Fruit fly (Drosophila melanogaster) whole organism, wandering third instar larva: ENCODE measurements around the gene y.

Experiments
- CG9705 ChIP-seq: fragments of 200-800 bp; sonication (Bioruptor generic); optimal IDR thresholded peaks from 2 replicates; lab custom pipeline; 2018; ENCODE audit warnings: missing biosample characterization, mild to moderate bottlenecking, missing genetic modification characterization
- GATAd ChIP-seq: sonication (Bioruptor generic); optimal IDR thresholded peaks from 2 replicates; lab custom pipeline; 2016; ENCODE audit warnings: missing biosample characterization, missing genetic modification characterization
- Hr78 ChIP-seq: fragments of >200 bp; optimal IDR thresholded peaks from 2 replicates; lab custom pipeline; 2017; ENCODE audit warnings: missing biosample characterization, missing genetic modification characterization
- Myc ChIP-seq: fragments of >200 bp; optimal IDR thresholded peaks from 2 replicates; lab custom pipeline; 2017
- brk ChIP-seq: fragments of 200-800 bp; sonication (Bioruptor generic); optimal IDR thresholded peaks from 2 replicates; lab custom pipeline; 2016; ENCODE audit warnings: missing biosample characterization, mild to moderate bottlenecking, missing genetic modification characterization
- dl ChIP-seq, 2 experiments: fragments of 175-275, 200-275 bp in 1 of 2; fragments of 200-275 bp in 1 of 2; sonication (Bioruptor generic); optimal IDR thresholded peaks; lab custom pipeline; 2018; ENCODE audit warnings: mild to moderate bottlenecking in 2 of 2, missing biosample characterization in 2 of 2, missing genetic modification characterization in 2 of 2, moderate library complexity in 2 of 2; ENCODE audit not compliant: partially characterized antibody in 2 of 2, insufficient read depth in 1 of 2
- dmrt93B ChIP-seq: fragments of 200-800 bp; sonication (Bioruptor generic); optimal IDR thresholded peaks from 2 replicates; lab custom pipeline; 2018; ENCODE audit warnings: missing biosample characterization, mild to moderate bottlenecking, missing genetic modification characterization
- foxo ChIP-seq, 2 experiments: fragments of 200-800 bp; sonication (Bioruptor generic); optimal IDR thresholded peaks; 2 replicates in 1 of 2; 3 replicates in 1 of 2; lab custom pipeline; 2016 to 2017; ENCODE audit warnings: missing biosample characterization in 2 of 2, missing genetic modification characterization in 2 of 2
- fru ChIP-seq: fragments of 200-800 bp; sonication (Bioruptor generic); optimal IDR thresholded peaks from 3 replicates; lab custom pipeline; 2016; ENCODE audit warnings: missing biosample characterization, mild to moderate bottlenecking, missing genetic modification characterization
- h ChIP-seq: fragments of 200-800 bp; sonication (Bioruptor generic); optimal IDR thresholded peaks from 3 replicates; lab custom pipeline; 2016; ENCODE audit warnings: missing biosample characterization, mild to moderate bottlenecking, missing genetic modification characterization
- pan ChIP-seq: fragments of >200 bp; optimal IDR thresholded peaks from 2 replicates; lab custom pipeline; 2017
- psq ChIP-seq: fragments of 200-800 bp; sonication (Bioruptor generic); optimal IDR thresholded peaks from 3 replicates; lab custom pipeline; 2017; ENCODE audit warnings: missing biosample characterization, mild to moderate bottlenecking, missing genetic modification characterization, moderate library complexity
- sv ChIP-seq: fragments of 200-800 bp; sonication (Bioruptor generic); optimal IDR thresholded peaks from 3 replicates; lab custom pipeline; 2016; ENCODE audit warnings: missing biosample characterization, missing genetic modification characterization
- usp ChIP-seq: fragments of >200 bp; optimal IDR thresholded peaks from 2 replicates; lab custom pipeline; 2017; ENCODE audit warnings: missing biosample characterization, missing genetic modification characterization

- TF ChIP-seq dl (GFP tag; optimal IDR thresholded peaks at IDR 0.05; lab: Kevin White, UChicago; ENCODE audit: insufficient read depth in 1 of 2, partially characterized antibody in 2 of 2) (no peak), dmrt93B (GFP tag; lab: Kevin White, UChicago) (no peak), fru (no peak), Hr78 (GFP tag; lab: Kevin White, UChicago) (no peak), h (GFP tag; lab: Kevin White, UChicago) (no peak), brk (GFP tag; lab: Kevin White, UChicago) (no peak), pan (lab: Kevin White, UChicago) (no peak), CG9705 (GFP tag; lab: Kevin White, UChicago) (no peak), psq (GFP tag; lab: Kevin White, UChicago) (no peak), sv (GFP tag; lab: Kevin White, UChicago) (no peak), usp (GFP tag; lab: Kevin White, UChicago) (no peak), GATAd (GFP tag; lab: Kevin White, UChicago) (no peak), Myc (lab: Kevin White, UChicago) (no peak), foxo (GFP tag; optimal IDR thresholded peaks at IDR 0.05; lab: Kevin White, UChicago) (no peak)
Measured at dm6 chrX:378341-378740, 22.0 kb downstream of the y start.
